Worm (Caenorhabditis elegans) whole organism, late embryonic: ENCODE measurements around the gene orc-2.

Experiments
- C08G9.2 ChIP-seq: sonication (generic microtip); optimal IDR thresholded peaks from 2 replicates; lab custom pipeline; 2016; ENCODE audit warnings: mild to moderate bottlenecking, missing genetic modification characterization, moderate library complexity, missing compliant biosample characterization
- F13H6.1 ChIP-seq: sonication (generic microtip); optimal IDR thresholded peaks from 2 replicates; lab custom pipeline; 2016; ENCODE audit warnings: missing genetic modification characterization, missing compliant biosample characterization
- K09A11.1 ChIP-seq: sonication (generic microtip); optimal IDR thresholded peaks from 2 replicates; lab custom pipeline; 2017; ENCODE audit warnings: antibody characterized with exemption, mild to moderate bottlenecking, missing genetic modification characterization, missing compliant biosample characterization; ENCODE audit not compliant: insufficient read depth
- Y22D7AL.16 ChIP-seq: sonication (generic microtip); optimal IDR thresholded peaks from 2 replicates; lab custom pipeline; 2016; ENCODE audit warnings: missing genetic modification characterization, missing compliant biosample characterization
- ceh-14 ChIP-seq: sonication (generic microtip); optimal IDR thresholded peaks from 2 replicates; lab custom pipeline; 2016; ENCODE audit warnings: missing genotype, missing genetic modification characterization, missing compliant biosample characterization
- ceh-2 ChIP-seq: sonication (generic microtip); optimal IDR thresholded peaks from 2 replicates; lab custom pipeline; 2016; ENCODE audit warnings: missing genotype, missing genetic modification characterization, missing compliant biosample characterization
- ceh-22 ChIP-seq: sonication (generic microtip); optimal IDR thresholded peaks from 2 replicates; lab custom pipeline; 2017; ENCODE audit warnings: missing biosample characterization, missing genetic modification characterization
- ceh-30 ChIP-seq: fragments of 150-350 bp; optimal IDR thresholded peaks from 2 replicates; lab custom pipeline; 2014; ENCODE audit warnings: missing biosample characterization, missing genetic modification characterization
- ceh-31 ChIP-seq: sonication (generic microtip); optimal IDR thresholded peaks from 2 replicates; lab custom pipeline; 2016; ENCODE audit warnings: missing genetic modification characterization, missing compliant biosample characterization
- ceh-34 ChIP-seq: sonication (generic microtip); optimal IDR thresholded peaks from 2 replicates; lab custom pipeline; 2016; ENCODE audit warnings: mild to moderate bottlenecking, missing genetic modification characterization, missing compliant biosample characterization
- ceh-45 ChIP-seq: fragments of 200-800 bp; sonication (Bioruptor generic); IDR thresholded peaks from 2 replicates; pipeline ENCODE4 v1.3.6; 2022; ENCODE audit warnings: missing genetic modification reagents, missing genetic modification characterization, missing compliant biosample characterization
- ceh-48 ChIP-seq: sonication (generic microtip); optimal IDR thresholded peaks from 2 replicates; lab custom pipeline; 2016; ENCODE audit warnings: missing genetic modification characterization, inconsistent platforms, missing compliant biosample characterization
- ceh-6 ChIP-seq: fragments of 200-800 bp; sonication (Bioruptor generic); optimal IDR thresholded peaks from 2 replicates; lab custom pipeline; 2018; ENCODE audit warnings: mild to moderate bottlenecking, missing genetic modification characterization, missing compliant biosample characterization
- ceh-9 ChIP-seq: sonication (generic microtip); optimal IDR thresholded peaks from 2 replicates; lab custom pipeline; 2016; ENCODE audit warnings: mild to moderate bottlenecking, missing genetic modification characterization, inconsistent platforms, missing compliant biosample characterization
- che-1 ChIP-seq: sonication (generic microtip); optimal IDR thresholded peaks from 2 replicates; lab custom pipeline; 2016; ENCODE audit warnings: mild to moderate bottlenecking, missing genetic modification characterization, missing compliant biosample characterization
- dve-1 ChIP-seq: sonication (generic microtip); optimal IDR thresholded peaks from 2 replicates; lab custom pipeline; 2017; ENCODE audit warnings: antibody characterized with exemption, mild to moderate bottlenecking, missing genetic modification characterization, missing compliant biosample characterization
- elt-2 ChIP-seq: sonication (generic microtip); optimal IDR thresholded peaks from 2 replicates; lab custom pipeline; 2016; ENCODE audit warnings: missing genetic modification reagents, missing genetic modification characterization, missing compliant biosample characterization
- elt-4 ChIP-seq: sonication (generic microtip); optimal IDR thresholded peaks from 2 replicates; lab custom pipeline; 2016; ENCODE audit warnings: missing genetic modification characterization, missing compliant biosample characterization
- ets-4 ChIP-seq: sonication (generic microtip); optimal IDR thresholded peaks from 2 replicates; lab custom pipeline; 2016; ENCODE audit warnings: missing genetic modification characterization, missing compliant biosample characterization
- eyg-1 ChIP-seq: sonication (generic microtip); optimal IDR thresholded peaks from 2 replicates; lab custom pipeline; 2016; ENCODE audit warnings: missing genotype, missing genetic modification characterization, missing compliant biosample characterization
- fax-1 ChIP-seq: sonication (generic microtip); optimal IDR thresholded peaks from 2 replicates; lab custom pipeline; 2016; ENCODE audit warnings: missing genotype, missing genetic modification characterization, missing compliant biosample characterization
- fkh-10 ChIP-seq: fragments of 150-350 bp; optimal IDR thresholded peaks from 2 replicates; lab custom pipeline; 2014; ENCODE audit warnings: missing biosample characterization, missing genetic modification reagents, missing genetic modification characterization
- fkh-6 ChIP-seq: sonication (generic microtip); optimal IDR thresholded peaks from 2 replicates; lab custom pipeline; 2016; ENCODE audit warnings: missing genetic modification characterization, missing compliant biosample characterization
- gmeb-2 ChIP-seq: sonication (generic microtip); optimal IDR thresholded peaks from 2 replicates; lab custom pipeline; 2016; ENCODE audit warnings: missing genetic modification characterization, inconsistent platforms, missing compliant biosample characterization
- hlh-13 ChIP-seq: fragments of 200-800 bp; sonication (Bioruptor generic); optimal IDR thresholded peaks from 2 replicates; lab custom pipeline; 2018; ENCODE audit warnings: mild to moderate bottlenecking, missing genetic modification characterization, missing compliant biosample characterization
- hlh-15 ChIP-seq: sonication (generic microtip); optimal IDR thresholded peaks from 2 replicates; lab custom pipeline; 2016; ENCODE audit warnings: missing genetic modification characterization, missing compliant biosample characterization
- hlh-30 ChIP-seq: sonication (generic microtip); optimal IDR thresholded peaks from 2 replicates; lab custom pipeline; 2017; ENCODE audit warnings: antibody characterized with exemption, missing genetic modification characterization, missing compliant biosample characterization; ENCODE audit not compliant: insufficient read depth
- hlh-8 ChIP-seq: sonication (generic microtip); optimal IDR thresholded peaks from 2 replicates; lab custom pipeline; 2016; ENCODE audit warnings: missing genotype, missing genetic modification characterization, missing compliant biosample characterization
- lim-6 ChIP-seq: sonication (generic microtip); optimal IDR thresholded peaks from 2 replicates; lab custom pipeline; 2016; ENCODE audit warnings: missing genetic modification characterization, missing compliant biosample characterization
- lin-11 ChIP-seq: fragments of 200-800 bp; sonication (Bioruptor generic); optimal IDR thresholded peaks from 2 replicates; lab custom pipeline; 2018; ENCODE audit warnings: mild to moderate bottlenecking, missing genetic modification characterization, missing compliant biosample characterization
- madf-2 ChIP-seq: sonication (generic microtip); optimal IDR thresholded peaks from 2 replicates; lab custom pipeline; 2017; ENCODE audit warnings: missing genetic modification characterization, missing compliant biosample characterization
- mec-3 ChIP-seq: sonication (generic microtip); optimal IDR thresholded peaks from 2 replicates; lab custom pipeline; 2016; ENCODE audit warnings: borderline replicate concordance, missing genetic modification characterization, missing compliant biosample characterization
- nfya-1 ChIP-seq: sonication (generic microtip); optimal IDR thresholded peaks from 2 replicates; lab custom pipeline; 2017; ENCODE audit warnings: missing genetic modification characterization, mild to moderate bottlenecking, missing compliant biosample characterization, antibody characterized with exemption, moderate library complexity
- nhr-11 ChIP-seq: fragments of 150-350 bp; optimal IDR thresholded peaks from 2 replicates; lab custom pipeline; 2014; ENCODE audit warnings: missing biosample characterization, missing genetic modification characterization
- npax-4 ChIP-seq: sonication (generic microtip); optimal IDR thresholded peaks from 2 replicates; lab custom pipeline; 2016; ENCODE audit warnings: missing genetic modification characterization, missing compliant biosample characterization
- odd-2 ChIP-seq: sonication (generic microtip); optimal IDR thresholded peaks from 2 replicates; lab custom pipeline; 2017; ENCODE audit warnings: antibody characterized with exemption, mild to moderate bottlenecking, missing genetic modification characterization, missing compliant biosample characterization
- pag-3 ChIP-seq: sonication (generic microtip); optimal IDR thresholded peaks from 2 replicates; lab custom pipeline; 2016; ENCODE audit warnings: missing compliant biosample characterization, missing genetic modification characterization, borderline replicate concordance
- pha-2 ChIP-seq: sonication (generic microtip); optimal IDR thresholded peaks from 2 replicates; lab custom pipeline; 2017; ENCODE audit warnings: mild to moderate bottlenecking, missing genetic modification characterization, missing compliant biosample characterization
- ref-2 ChIP-seq: sonication (generic microtip); optimal IDR thresholded peaks from 2 replicates; lab custom pipeline; 2016; ENCODE audit warnings: missing genetic modification characterization, missing compliant biosample characterization
- sdc-2 ChIP-seq: sonication (generic microtip); optimal IDR thresholded peaks from 2 replicates; lab custom pipeline; 2016; ENCODE audit warnings: missing genotype, missing genetic modification characterization, missing compliant biosample characterization
- sox-2 ChIP-seq: fragments of 200-800 bp; sonication (Bioruptor generic); IDR thresholded peaks from 2 replicates; pipeline ENCODE4 v1.3.6; 2022; ENCODE audit warnings: missing genetic modification reagents, missing genetic modification characterization, missing compliant biosample characterization
- sox-4 ChIP-seq: sonication (generic microtip); optimal IDR thresholded peaks from 2 replicates; lab custom pipeline; 2017; ENCODE audit warnings: mild to moderate bottlenecking, missing genetic modification characterization, inconsistent platforms, missing compliant biosample characterization
- syd-9 ChIP-seq: sonication (generic microtip); optimal IDR thresholded peaks from 2 replicates; lab custom pipeline; 2016; ENCODE audit warnings: mild to moderate bottlenecking, missing genetic modification characterization, moderate library complexity, missing compliant biosample characterization
- tbx-2 ChIP-seq: sonication (generic microtip); optimal IDR thresholded peaks from 2 replicates; lab custom pipeline; 2016; ENCODE audit warnings: missing genetic modification characterization, missing compliant biosample characterization
- tbx-7 ChIP-seq: sonication (generic microtip); optimal IDR thresholded peaks from 2 replicates; lab custom pipeline; 2016; ENCODE audit warnings: missing genotype, missing genetic modification characterization, missing compliant biosample characterization
- ttx-3 ChIP-seq: sonication (generic microtip); optimal IDR thresholded peaks from 2 replicates; lab custom pipeline; 2016; ENCODE audit warnings: missing genetic modification reagents, missing genetic modification characterization, missing compliant biosample characterization
- unc-42 ChIP-seq: sonication (generic microtip); optimal IDR thresholded peaks from 2 replicates; lab custom pipeline; 2016; ENCODE audit warnings: missing genotype, missing genetic modification characterization, missing compliant biosample characterization
- unc-55 ChIP-seq: sonication (generic microtip); optimal IDR thresholded peaks from 2 replicates; lab custom pipeline; 2017; ENCODE audit warnings: missing biosample characterization, missing genetic modification reagents, missing genetic modification characterization
- zip-5 ChIP-seq: sonication (generic microtip); optimal IDR thresholded peaks from 2 replicates; lab custom pipeline; 2016; ENCODE audit warnings: missing genetic modification characterization, missing compliant biosample characterization
- ztf-16 ChIP-seq: sonication (generic microtip); optimal IDR thresholded peaks from 2 replicates; lab custom pipeline; 2017; ENCODE audit warnings: missing genetic modification characterization, missing compliant biosample characterization

orc-2 gene

ce11 chrII:10838550-10838949 is 35.2 kb upstream of the orc-2 start:
- no peak for TF ChIP-seq sdc-2 (tag; lab: Kevin White, UChicago)
- no peak for TF ChIP-seq lin-11 (tag; lab: Kevin White, UChicago)
- TF ChIP-seq odd-2 (tag; lab: Kevin White, UChicago): no peak
- TF ChIP-seq nfya-1 (tag; lab: Kevin White, UChicago): peak; percentile 63
- TF ChIP-seq ref-2 (tag; lab: Kevin White, UChicago): no peak
- no peak for TF ChIP-seq che-1 (tag; lab: Kevin White, UChicago)
- no peak for TF ChIP-seq sox-2
- no peak for TF ChIP-seq fkh-6 (tag; lab: Kevin White, UChicago)

- TF ChIP-seq ceh-9 (peak; percentile 71), ceh-31 (tag; lab: Kevin White, UChicago) (peak; percentile 69), ceh-30 (tag; lab: Kevin White, UChicago) (peak; percentile 16), hlh-8 (tag; lab: Kevin White, UChicago) (peak; percentile 69), hlh-13 (GFP tag; lab: Kevin White, UChicago) (peak; percentile 89), tbx-7 (tag; lab: Kevin White, UChicago) (peak; percentile 68), syd-9 (tag; lab: Kevin White, UChicago) (peak; percentile 87), hlh-15 (tag; lab: Kevin White, UChicago) (peak; percentile 71), unc-42 (tag; lab: Kevin White, UChicago) (peak; percentile 36), pag-3 (tag; lab: Kevin White, UChicago) (peak; percentile 5), ztf-16 (tag; lab: Kevin White, UChicago) (peak; percentile 91), ceh-48 (tag; lab: Kevin White, UChicago) (peak; percentile 78), sox-2 (peak; percentile 82), lin-11 (tag; lab: Kevin White, UChicago) (peak; percentile 86), ceh-14 (tag; lab: Kevin White, UChicago) (peak; percentile 58), ceh-2 (tag; lab: Kevin White, UChicago) (peak; percentile 76), sdc-2 (tag; lab: Kevin White, UChicago) (peak; percentile 82), npax-4 (tag; lab: Kevin White, UChicago) (peak; percentile 82), ttx-3 (tag; lab: Kevin White, UChicago) (peak; percentile 90), F13H6.1 (peak; percentile 54), nhr-11 (tag; lab: Kevin White, UChicago) (no peak), eyg-1 (tag; lab: Kevin White, UChicago) (peak; percentile 93), ets-4 (tag; lab: Kevin White, UChicago) (no peak), tbx-2 (tag; lab: Kevin White, UChicago) (peak; percentile 93), ceh-34 (tag; lab: Kevin White, UChicago) (peak; percentile 87), hlh-30 (tag; lab: Kevin White, UChicago) (peak; percentile 79), ceh-22 (tag; lab: Kevin White, UChicago) (peak; percentile 35), che-1 (tag; lab: Kevin White, UChicago) (peak; percentile 91), odd-2 (tag; lab: Kevin White, UChicago) (peak; percentile 77), ceh-6 (GFP tag; lab: Kevin White, UChicago) (peak; percentile 91), gmeb-2 (tag; lab: Kevin White, UChicago) (peak; percentile 88), sox-4 (tag; lab: Kevin White, UChicago) (peak; percentile 88), K09A11.1 (tag; lab: Kevin White, UChicago) (peak; percentile 85), fax-1 (tag; lab: Kevin White, UChicago) (peak; percentile 73), Y22D7AL.16 (tag; lab: Kevin White, UChicago) (peak; percentile 81), lim-6 (tag; lab: Kevin White, UChicago) (peak; percentile 70), mec-3 (tag; lab: Kevin White, UChicago) (peak; percentile 55), elt-2 (tag; lab: Kevin White, UChicago) (peak; percentile 94), dve-1 (tag; lab: Kevin White, UChicago) (peak; percentile 77), pha-2 (tag; lab: Kevin White, UChicago) (peak; percentile 88), ceh-45 (GFP tag; lab: Robert Waterston, UW) (peak; percentile 67; the same call in 1 of the 2 replicates), zip-5 (tag; lab: Kevin White, UChicago) (peak; percentile 65), fkh-10 (GFP tag; lab: Kevin White, UChicago) (no peak), C08G9.2 (peak; percentile 73), madf-2 (tag; lab: Kevin White, UChicago) (peak; percentile 83), unc-55 (no peak), elt-4 (tag; lab: Kevin White, UChicago) (peak; percentile 5)
Measured at ce11 chrII:10840067-10840466, 33.7 kb upstream of the orc-2 start.
